Worm (Caenorhabditis elegans): ENCODE data around the gene ZK1010.4.

The ZK1010.4 gene

ce11 chrIII:12959286-12959685, 21.6 kb upstream of the ZK1010.4 start:
- TF ChIP-seq fos-1 (tag; optimal IDR thresholded peaks at IDR 0.05), result no peak
- no peak for TF ChIP-seq ZK546.5 (tag; optimal IDR thresholded peaks at IDR 0.05)
- peak; percentile 42 for TF ChIP-seq jun-1 (tag; optimal IDR thresholded peaks at IDR 0.05)
- no peak for TF ChIP-seq nhr-237 (tag; optimal IDR thresholded peaks at IDR 0.05)
- no peak for TF ChIP-seq ztf-4 (tag; optimal IDR thresholded peaks at IDR 0.05)
- no peak for TF ChIP-seq tbx-2 (tag; optimal IDR thresholded peaks at IDR 0.05)
- TF ChIP-seq nhr-25 (tag; optimal IDR thresholded peaks at IDR 0.05), result no peak
- TF ChIP-seq eor-1 (tag; optimal IDR thresholded peaks at IDR 0.05), result no peak
- no peak for TF ChIP-seq ceh-9 (tag; optimal IDR thresholded peaks at IDR 0.05)
- no peak for TF ChIP-seq skn-1 (tag; optimal IDR thresholded peaks at IDR 0.05)
- TF ChIP-seq elt-2 (tag; optimal IDR thresholded peaks at IDR 0.05), result peak; percentile 90
- TF ChIP-seq fkh-10 (GFP tag; optimal IDR thresholded peaks at IDR 0.05), result no peak
- no peak for TF ChIP-seq nhr-76 (tag; optimal IDR thresholded peaks at IDR 0.05)
- no peak for TF ChIP-seq mml-1 (tag; optimal IDR thresholded peaks at IDR 0.05)
- TF ChIP-seq lsy-12 (tag; optimal IDR thresholded peaks at IDR 0.05), result no peak
- TF ChIP-seq R02D3.7 (tag; optimal IDR thresholded peaks at IDR 0.05), result no peak
- TF ChIP-seq pqm-1 (tag; optimal IDR thresholded peaks at IDR 0.05), result peak; percentile 39
- TF ChIP-seq ama-1 (optimal IDR thresholded peaks at IDR 0.05), result no peak
- TF ChIP-seq unc-39 (tag; optimal IDR thresholded peaks at IDR 0.05), result no peak
- no peak for TF ChIP-seq elt-3 (tag; optimal IDR thresholded peaks at IDR 0.05)
- TF ChIP-seq nhr-77 (tag; optimal IDR thresholded peaks at IDR 0.05), result no peak
- no peak for TF ChIP-seq egl-5 (tag; optimal IDR thresholded peaks at IDR 0.05)
- TF ChIP-seq unc-62 (GFP tag; optimal IDR thresholded peaks at IDR 0.05), result no peak

ce11 chrIII:12960705-12961104, 20.2 kb upstream of the ZK1010.4 start:
- no peak for TF ChIP-seq tbx-2 (tag; optimal IDR thresholded peaks at IDR 0.05)
- TF ChIP-seq elt-3 (tag; optimal IDR thresholded peaks at IDR 0.05), result no peak
- no peak for TF ChIP-seq mdl-1 (tag; optimal IDR thresholded peaks at IDR 0.05)
- no peak for TF ChIP-seq unc-62 (GFP tag; optimal IDR thresholded peaks at IDR 0.05)
- TF ChIP-seq nhr-25 (tag; optimal IDR thresholded peaks at IDR 0.05), result no peak
- peak; percentile 18 for TF ChIP-seq jun-1 (tag; optimal IDR thresholded peaks at IDR 0.05)
- TF ChIP-seq nhr-77 (tag; optimal IDR thresholded peaks at IDR 0.05), result no peak
- TF ChIP-seq ceh-16 (tag; optimal IDR thresholded peaks at IDR 0.05), result no peak
- no peak for TF ChIP-seq lsy-12 (tag; optimal IDR thresholded peaks at IDR 0.05)
- TF ChIP-seq pha-4 (tag; optimal IDR thresholded peaks at IDR 0.05), result peak; percentile 52
- no peak for TF ChIP-seq nhr-28 (tag; optimal IDR thresholded peaks at IDR 0.05)
- no peak for TF ChIP-seq R02D3.7 (tag; optimal IDR thresholded peaks at IDR 0.05)
- peak; percentile 81 for TF ChIP-seq elt-2 (tag; optimal IDR thresholded peaks at IDR 0.05)
- TF ChIP-seq ceh-82 (tag; optimal IDR thresholded peaks at IDR 0.05), result no peak
- no peak for TF ChIP-seq egl-27 (tag; optimal IDR thresholded peaks at IDR 0.05)
- TF ChIP-seq pqm-1 (tag; optimal IDR thresholded peaks at IDR 0.05), result peak; percentile 60

- no peak for TF ChIP-seq fkh-2 (tag; optimal IDR thresholded peaks at IDR 0.05)
- TF ChIP-seq ceh-82 (tag; optimal IDR thresholded peaks at IDR 0.05), result no peak
- no peak for TF ChIP-seq fos-1 (tag; optimal IDR thresholded peaks at IDR 0.05)
- TF ChIP-seq egl-5 (tag; optimal IDR thresholded peaks at IDR 0.05), result no peak
- TF ChIP-seq pqm-1 (tag; optimal IDR thresholded peaks at IDR 0.05), result no peak
- no peak for TF ChIP-seq eor-1 (tag; optimal IDR thresholded peaks at IDR 0.05)
- TF ChIP-seq nhr-43 (tag; optimal IDR thresholded peaks at IDR 0.05; ENCODE audit: poor library complexity, severe bottlenecking), result no peak
- TF ChIP-seq nhr-11 (tag; optimal IDR thresholded peaks at IDR 0.05), result no peak
Observed at ce11 chrIII:12966895-12967294, 14.0 kb upstream of the ZK1010.4 start, which contains the start of gene ttm-1. Gene ttm-1 (minus strand): TSS chrIII:12966995.

ce11 chrIII:12967437-12968043, 13.3 kb upstream of the ZK1010.4 start:
- TF ChIP-seq pqm-1 (tag; optimal IDR thresholded peaks at IDR 0.05) (peak; percentile 43), fos-1 (tag; optimal IDR thresholded peaks at IDR 0.05) (no peak), nfya-1 (tag; optimal IDR thresholded peaks at IDR 0.05; ENCODE audit: insufficient read depth) (no peak), elt-2 (tag; optimal IDR thresholded peaks at IDR 0.05) (peak; percentile 82), zag-1 (tag; optimal IDR thresholded peaks at IDR 0.05) (no peak), pha-4 (tag; optimal IDR thresholded peaks at IDR 0.05) (peak; percentile 28), unc-62 (GFP tag; optimal IDR thresholded peaks at IDR 0.05) (no peak), ceh-28 (tag; optimal IDR thresholded peaks at IDR 0.05) (no peak), nhr-11 (tag; optimal IDR thresholded peaks at IDR 0.05) (no peak), lin-39 (tag; optimal IDR thresholded peaks at IDR 0.05) (no peak), jun-1 (tag; optimal IDR thresholded peaks at IDR 0.05) (no peak), sea-2 (GFP tag; optimal IDR thresholded peaks at IDR 0.05) (no peak), ceh-16 (tag; optimal IDR thresholded peaks at IDR 0.05) (no peak), daf-12 (tag; optimal IDR thresholded peaks at IDR 0.05) (no peak), aly-2 (tag; optimal IDR thresholded peaks at IDR 0.05) (no peak), nhr-43 (tag; optimal IDR thresholded peaks at IDR 0.05; ENCODE audit: poor library complexity, severe bottlenecking) (no peak), unc-39 (tag; optimal IDR thresholded peaks at IDR 0.05) (no peak), hmg-11 (tag; optimal IDR thresholded peaks at IDR 0.05) (no peak), R02D3.7 (tag; optimal IDR thresholded peaks at IDR 0.05) (no peak), ama-1 (optimal IDR thresholded peaks at IDR 0.05) (no peak)
